Fruit fly (Drosophila melanogaster) whole organism, embryonic: ENCODE results near the gene CG14277.
A peak's percentile ranks its signal among the peaks of the same experiment; 100 is the strongest.

Source experiments
- Antp ChIP-seq: fragments of 200-800 bp; sonication (Bioruptor generic); optimal IDR thresholded peaks from 3 replicates; lab custom pipeline; 2016; ENCODE audit warnings: missing biosample characterization, missing genetic modification characterization
- B-H2 ChIP-seq: fragments of 200-800 bp; sonication (Bioruptor generic); optimal IDR thresholded peaks from 2 replicates; lab custom pipeline; 2018; ENCODE audit warnings: missing biosample characterization, mild to moderate bottlenecking, missing genetic modification characterization
- Bgb ChIP-seq: fragments of 200-800 bp; sonication (Bioruptor generic); IDR thresholded peaks from 2 replicates; pipeline ENCODE4 v1.3.6; 2022; ENCODE audit warnings: missing biosample characterization, missing genetic modification characterization; ENCODE audit not compliant: partially characterized antibody
- BtbVII ChIP-seq: fragments of 200-800 bp; sonication (Bioruptor generic); optimal IDR thresholded peaks from 3 replicates; lab custom pipeline; 2017; ENCODE audit warnings: missing biosample characterization, mild to moderate bottlenecking, missing genetic modification characterization
- CG10462 ChIP-seq: fragments of 200-800 bp; sonication (Bioruptor generic); optimal IDR thresholded peaks from 2 replicates; lab custom pipeline; 2016; ENCODE audit warnings: missing biosample characterization, missing genetic modification characterization
- CG11560 ChIP-seq: fragments of 200-800 bp; sonication (Bioruptor generic); IDR thresholded peaks from 3 replicates; pipeline ENCODE4 v1.3.6; 2022; ENCODE audit warnings: missing biosample characterization, missing genetic modification characterization
- CG16815 ChIP-seq: fragments of 200-800 bp; sonication (Bioruptor generic); optimal IDR thresholded peaks from 3 replicates; lab custom pipeline; 2017; ENCODE audit warnings: missing biosample characterization, mild to moderate bottlenecking, missing genetic modification characterization
- CG31388 ChIP-seq: fragments of 200-800 bp; sonication (Bioruptor generic); optimal IDR thresholded peaks from 2 replicates; lab custom pipeline; 2016; ENCODE audit warnings: missing biosample characterization, missing genetic modification characterization
- CG3838 ChIP-seq: fragments of 200-800 bp; sonication (Bioruptor generic); optimal IDR thresholded peaks from 3 replicates; lab custom pipeline; 2016; ENCODE audit warnings: missing biosample characterization, missing genetic modification characterization
- CG4360 ChIP-seq: fragments of 200-800 bp; sonication (Bioruptor generic); IDR thresholded peaks from 2 replicates; pipeline ENCODE4 v1.3.6; 2022; ENCODE audit warnings: missing biosample characterization, missing genetic modification characterization
- CG7839 ChIP-seq: fragments of 200-800 bp; sonication (Bioruptor generic); optimal IDR thresholded peaks from 3 replicates; lab custom pipeline; 2018; ENCODE audit warnings: missing biosample characterization, mild to moderate bottlenecking, missing genetic modification characterization, moderate library complexity
- CG8765 ChIP-seq: fragments of 200-800 bp; sonication (Bioruptor generic); IDR thresholded peaks from 2 replicates; pipeline ENCODE4 v1.3.6; 2022; ENCODE audit warnings: missing biosample characterization, missing genetic modification characterization
- CG9817 ChIP-seq: fragments of 200-800 bp; sonication (Bioruptor generic); optimal IDR thresholded peaks from 2 replicates; lab custom pipeline; 2018; ENCODE audit warnings: missing biosample characterization, mild to moderate bottlenecking, missing genetic modification characterization, moderate library complexity
- CHES-1-like ChIP-seq: fragments of 200-800 bp; sonication (Bioruptor generic); optimal IDR thresholded peaks from 2 replicates; lab custom pipeline; 2016; ENCODE audit warnings: missing biosample characterization, missing genetic modification characterization
- Dek ChIP-seq: fragments of 200-800 bp; sonication (Bioruptor generic); optimal IDR thresholded peaks from 3 replicates; lab custom pipeline; 2019; ENCODE audit warnings: missing biosample characterization, mild to moderate bottlenecking, missing genetic modification characterization, moderate library complexity
- Dip3 ChIP-seq: fragments of 200-800 bp; sonication (Bioruptor generic); optimal IDR thresholded peaks from 3 replicates; lab custom pipeline; 2016; ENCODE audit warnings: missing biosample characterization, missing genetic modification characterization
- Dref ChIP-seq: fragments of 200-800 bp; sonication (Bioruptor generic); IDR thresholded peaks from 2 replicates; pipeline ENCODE4 v1.3.6; 2022; ENCODE audit warnings: missing biosample characterization, missing genetic modification characterization
- Drgx ChIP-seq: fragments of 200-800 bp; sonication (Bioruptor generic); IDR thresholded peaks from 2 replicates; pipeline ENCODE4 v1.3.6; 2022; ENCODE audit warnings: missing biosample characterization, missing genetic modification characterization
- HHEX ChIP-seq: fragments of 200-800 bp; sonication (Bioruptor generic); optimal IDR thresholded peaks from 3 replicates; lab custom pipeline; 2017; ENCODE audit warnings: missing biosample characterization, mild to moderate bottlenecking, missing genetic modification characterization, missing genetic modification reagents
- Kr ChIP-seq: fragments of 200-800 bp; sonication (Bioruptor generic); optimal IDR thresholded peaks from 2 replicates; lab custom pipeline; 2017; ENCODE audit warnings: missing biosample characterization, mild to moderate bottlenecking, missing genetic modification characterization
- MTF-1 ChIP-seq: fragments of 200-800 bp; sonication (Bioruptor generic); optimal IDR thresholded peaks from 2 replicates; lab custom pipeline; 2018; ENCODE audit warnings: missing biosample characterization, mild to moderate bottlenecking, missing genetic modification characterization, borderline replicate concordance
- NfI ChIP-seq: fragments of 200-800 bp; sonication (Bioruptor generic); optimal IDR thresholded peaks from 3 replicates; lab custom pipeline; 2018; ENCODE audit warnings: missing biosample characterization, mild to moderate bottlenecking, missing genetic modification characterization, moderate library complexity
- Poxn ChIP-seq: fragments of 200-800 bp; sonication (Bioruptor generic); IDR thresholded peaks from 2 replicates; pipeline ENCODE4 v1.3.6; 2022; ENCODE audit warnings: missing biosample characterization, missing genetic modification characterization
- Sry-β ChIP-seq: fragments of 200-800 bp; sonication (Bioruptor generic); optimal IDR thresholded peaks from 2 replicates; lab custom pipeline; 2018; ENCODE audit warnings: missing biosample characterization, mild to moderate bottlenecking, missing genetic modification characterization, moderate library complexity
- Ssrp ChIP-seq: fragments of 200-800 bp; sonication (Bioruptor generic); optimal IDR thresholded peaks from 2 replicates; lab custom pipeline; 2018; ENCODE audit warnings: missing biosample characterization, mild to moderate bottlenecking, missing genetic modification characterization, moderate library complexity
- br ChIP-seq: fragments of >200 bp; optimal IDR thresholded peaks from 2 replicates; lab custom pipeline; 2017
- cg ChIP-seq: fragments of 200-800 bp; sonication (Bioruptor generic); optimal IDR thresholded peaks from 3 replicates; lab custom pipeline; 2019; ENCODE audit warnings: missing biosample characterization, mild to moderate bottlenecking, missing genetic modification characterization, moderate library complexity
- chn ChIP-seq: fragments of 200-800 bp; sonication (Bioruptor generic); optimal IDR thresholded peaks from 2 replicates; lab custom pipeline; 2016; ENCODE audit warnings: missing biosample characterization, missing genetic modification characterization
- eyg ChIP-seq: fragments of 200-800 bp; sonication (Bioruptor generic); optimal IDR thresholded peaks from 3 replicates; lab custom pipeline; 2016; ENCODE audit warnings: missing biosample characterization, missing genetic modification characterization
- grau ChIP-seq: fragments of 200-800 bp; optimal IDR thresholded peaks from 3 replicates; lab custom pipeline; 2019; ENCODE audit warnings: missing biosample characterization, mild to moderate bottlenecking, missing genetic modification characterization, moderate library complexity
- gt ChIP-seq: fragments of 200-800 bp; sonication (Bioruptor generic); IDR thresholded peaks from 2 replicates; pipeline ENCODE4 v1.3.6; 2022; ENCODE audit warnings: missing biosample characterization, missing genetic modification characterization
- jing ChIP-seq: fragments of 200-800 bp; sonication (Bioruptor generic); optimal IDR thresholded peaks from 2 replicates; lab custom pipeline; 2018; ENCODE audit warnings: missing biosample characterization, mild to moderate bottlenecking, missing genetic modification characterization
- kah ChIP-seq: fragments of 200-800 bp; sonication (Bioruptor generic); optimal IDR thresholded peaks from 2 replicates; lab custom pipeline; 2018; ENCODE audit warnings: missing biosample characterization, mild to moderate bottlenecking, missing genetic modification characterization
- mam ChIP-seq: fragments of 200-800 bp; sonication (Bioruptor generic); optimal IDR thresholded peaks from 3 replicates; lab custom pipeline; 2016; ENCODE audit warnings: missing biosample characterization, missing genetic modification characterization
- ranshi ChIP-seq: fragments of 200-800 bp; sonication (Bioruptor generic); IDR thresholded peaks from 2 replicates; pipeline ENCODE4 v1.3.6; 2022; ENCODE audit warnings: missing biosample characterization, missing genetic modification characterization
- scrt ChIP-seq: fragments of 200-800 bp; sonication (Bioruptor generic); optimal IDR thresholded peaks from 2 replicates; lab custom pipeline; 2018; ENCODE audit warnings: missing biosample characterization, mild to moderate bottlenecking, missing genetic modification characterization, moderate library complexity
- sd ChIP-seq: fragments of 200-800 bp; sonication (Bioruptor generic); optimal IDR thresholded peaks from 3 replicates; lab custom pipeline; 2018; ENCODE audit warnings: missing biosample characterization, mild to moderate bottlenecking, missing genetic modification characterization, moderate library complexity
- sens-2 ChIP-seq: fragments of 200-800 bp; sonication (Bioruptor generic); IDR thresholded peaks from 2 replicates; pipeline ENCODE4 v1.3.6; 2022; ENCODE audit warnings: missing biosample characterization, missing genetic modification characterization
- seq ChIP-seq: fragments of 200-800 bp; sonication (Bioruptor generic); IDR thresholded peaks from 2 replicates; pipeline ENCODE4 v1.3.6; 2022; ENCODE audit warnings: missing biosample characterization, missing genetic modification characterization
- shn ChIP-seq: fragments of 200-800 bp; sonication (Bioruptor generic); optimal IDR thresholded peaks from 3 replicates; lab custom pipeline; 2016; ENCODE audit warnings: missing biosample characterization, missing genetic modification characterization
- ssp ChIP-seq: fragments of 200-800 bp; sonication (Bioruptor generic); IDR thresholded peaks from 2 replicates; pipeline ENCODE4 v1.3.6; 2022; ENCODE audit warnings: missing biosample characterization, missing genetic modification characterization
- stwl ChIP-seq: fragments of 200-800 bp; sonication (Bioruptor generic); optimal IDR thresholded peaks from 3 replicates; lab custom pipeline; 2018; ENCODE audit warnings: missing biosample characterization, mild to moderate bottlenecking, missing genetic modification characterization, moderate library complexity
- tin ChIP-seq: fragments of 200-800 bp; sonication (Bioruptor generic); optimal IDR thresholded peaks from 3 replicates; lab custom pipeline; 2016; ENCODE audit warnings: missing biosample characterization, missing genetic modification characterization
- toy ChIP-seq: fragments of 200-800 bp; sonication (Bioruptor generic); IDR thresholded peaks from 2 replicates; pipeline ENCODE4 v1.3.6; 2022; ENCODE audit warnings: missing biosample characterization, missing genetic modification characterization
- trem ChIP-seq: fragments of 200-800 bp; optimal IDR thresholded peaks from 3 replicates; lab custom pipeline; 2019; ENCODE audit warnings: missing biosample characterization, mild to moderate bottlenecking, missing genetic modification characterization, moderate library complexity
- unpg ChIP-seq: fragments of 200-800 bp; sonication (Bioruptor generic); optimal IDR thresholded peaks from 3 replicates; lab custom pipeline; 2018; ENCODE audit warnings: missing biosample characterization, mild to moderate bottlenecking, missing genetic modification characterization, moderate library complexity
- usp ChIP-seq: fragments of >200 bp; optimal IDR thresholded peaks from 2 replicates; lab custom pipeline; 2017; ENCODE audit warnings: missing biosample characterization, missing genetic modification characterization
- vvl ChIP-seq: fragments of 200-800 bp; sonication (Bioruptor generic); IDR thresholded peaks from 2 replicates; pipeline ENCODE4 v1.3.6; 2022; ENCODE audit warnings: missing biosample characterization, missing genetic modification characterization
- z ChIP-seq: fragments of 200-800 bp; sonication (Bioruptor generic); IDR thresholded peaks from 3 replicates; pipeline ENCODE4 v1.3.6; 2022; ENCODE audit warnings: missing biosample characterization, missing genetic modification characterization
- zen2 ChIP-seq: fragments of 200-800 bp; sonication (Bioruptor generic); IDR thresholded peaks from 3 replicates; pipeline ENCODE4 v1.3.6; 2022; ENCODE audit warnings: missing biosample characterization, missing genetic modification characterization; ENCODE audit not compliant: partially characterized antibody
- zfh1 ChIP-seq: fragments of 200-800 bp; sonication (Bioruptor generic); IDR thresholded peaks from 3 replicates; pipeline ENCODE4 v1.3.6; 2022; ENCODE audit warnings: missing biosample characterization, missing genetic modification characterization

Gene CG14277

DNA sequence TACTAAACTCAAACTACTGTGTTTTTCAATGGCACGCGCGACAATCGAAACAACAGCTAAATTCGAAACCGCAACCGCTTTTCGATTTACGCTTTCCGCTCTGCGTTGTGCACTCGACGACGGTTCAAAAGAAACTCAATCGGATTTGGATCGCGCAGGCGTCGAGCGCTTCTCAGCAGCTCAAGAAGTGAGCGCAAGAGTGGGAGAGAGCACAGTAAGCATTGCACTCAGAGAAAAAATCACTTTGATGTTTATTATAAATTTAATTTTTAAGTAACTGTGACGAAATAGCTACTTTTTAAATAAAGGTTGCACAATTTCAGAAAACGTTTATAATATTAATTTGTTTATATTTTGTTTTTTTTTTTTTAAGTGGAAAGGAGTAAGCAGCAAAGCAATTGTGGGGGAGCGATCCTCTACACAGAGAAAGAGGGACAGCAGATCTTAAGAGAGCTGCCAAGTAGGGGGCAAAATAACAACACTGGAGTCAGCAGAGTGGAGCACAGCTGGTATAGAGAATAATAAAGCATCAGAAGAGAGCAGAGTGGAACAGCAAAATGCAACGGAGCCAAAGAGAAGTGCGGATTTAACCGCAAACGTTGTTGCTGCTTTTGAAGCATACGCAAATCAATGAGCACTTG is 35.4 kb downstream of the CG14277 start (continued):
- TF ChIP-seq seq (GFP tag; lab: Robert Waterston, UW), result peak; percentile 98
- peak; percentile 65 for TF ChIP-seq shn
- TF ChIP-seq Antp, result peak; percentile 58
- peak; percentile 71 for TF ChIP-seq Dip3 (GFP tag; lab: Kevin White, UChicago)
- peak; percentile 75 for TF ChIP-seq Sry-β (GFP tag; lab: Kevin White, UChicago)
- peak; percentile 87 for TF ChIP-seq mam (GFP tag; lab: Kevin White, UChicago)
- TF ChIP-seq sd (tag; lab: Kevin White, UChicago), result peak; percentile 87
- peak; percentile 95 for TF ChIP-seq ssp (GFP tag; lab: Robert Waterston, UW)
- peak; percentile 94 for TF ChIP-seq NfI (GFP tag; lab: Kevin White, UChicago)
- TF ChIP-seq CG7839 (tag; lab: Kevin White, UChicago), result peak; percentile 98
- TF ChIP-seq Drgx (GFP tag; lab: Robert Waterston, UW), result peak; percentile 100
- TF ChIP-seq tin (GFP tag; lab: Kevin White, UChicago), result peak; percentile 99
- no peak for TF ChIP-seq Dref
- TF ChIP-seq CG16815, result peak; percentile 96
- no peak for TF ChIP-seq usp (GFP tag; lab: Kevin White, UChicago)
- no peak for TF ChIP-seq br (lab: Kevin White, UChicago)
- peak; percentile 78 for TF ChIP-seq B-H2 (GFP tag; lab: Kevin White, UChicago)
- peak; percentile 72 for TF ChIP-seq eyg
- TF ChIP-seq vvl (GFP tag; lab: Robert Waterston, UW), result peak; percentile 100
- TF ChIP-seq BtbVII (GFP tag; lab: Kevin White, UChicago), result peak; percentile 97
- TF ChIP-seq kah (GFP tag; lab: Kevin White, UChicago), result peak; percentile 95
- TF ChIP-seq sens-2, result peak; percentile 98
- TF ChIP-seq CG31388 (GFP tag; lab: Kevin White, UChicago), result peak; percentile 95
- no peak for TF ChIP-seq cg (GFP tag; lab: Kevin White, UChicago)
- TF ChIP-seq CG11560 (tag; lab: Robert Waterston, UW), result peak; percentile 89
- TF ChIP-seq Poxn (GFP tag; lab: Robert Waterston, UW), result 0 out of 2 replicates have a peak, but pooled peaks have one; percentile 29
- TF ChIP-seq unpg (GFP tag; lab: Kevin White, UChicago), result peak; percentile 99
- TF ChIP-seq HHEX, result peak; percentile 96
- TF ChIP-seq trem (tag; lab: Kevin White, UChicago), result peak; percentile 94
- peak; percentile 96 for TF ChIP-seq CG10462 (GFP tag; lab: Kevin White, UChicago)
- peak; percentile 92 for TF ChIP-seq CG4360 (GFP tag; lab: Robert Waterston, UW)
- peak; percentile 97 for TF ChIP-seq z (GFP tag; lab: Robert Waterston, UW)
- peak; percentile 96 for TF ChIP-seq CG8765 (GFP tag; lab: Robert Waterston, UW)
- TF ChIP-seq gt (GFP tag; lab: Robert Waterston, UW), result peak; percentile 97
- TF ChIP-seq stwl (tag; lab: Kevin White, UChicago), result peak; percentile 90
- peak; percentile 93 for TF ChIP-seq grau (tag; lab: Kevin White, UChicago)
- TF ChIP-seq zen2 (GFP tag; lab: Robert Waterston, UW), result no peak
- TF ChIP-seq ranshi (GFP tag; lab: Robert Waterston, UW), result peak; percentile 98
- peak; percentile 98 for TF ChIP-seq Ssrp (tag; lab: Kevin White, UChicago)
- peak; percentile 94 for TF ChIP-seq toy (GFP tag; lab: Robert Waterston, UW)
- peak; percentile 93 for TF ChIP-seq CG9817 (tag; lab: Kevin White, UChicago)
- TF ChIP-seq CG3838 (GFP tag; lab: Kevin White, UChicago), result peak; percentile 95
- peak; percentile 92 for TF ChIP-seq scrt (GFP tag; lab: Kevin White, UChicago)
- TF ChIP-seq jing (GFP tag; lab: Kevin White, UChicago), result peak; percentile 77
- TF ChIP-seq Kr (GFP tag; lab: Kevin White, UChicago), result peak; percentile 77
- peak; percentile 95 for TF ChIP-seq MTF-1 (GFP tag; lab: Kevin White, UChicago)
- no peak for TF ChIP-seq Bgb
- peak; percentile 96 for TF ChIP-seq Dek (tag; lab: Kevin White, UChicago)
- TF ChIP-seq CHES-1-like (GFP tag; lab: Kevin White, UChicago), result peak; percentile 82
- TF ChIP-seq zfh1 (GFP tag; lab: Robert Waterston, UW), result peak; percentile 99
- TF ChIP-seq chn (GFP tag; lab: Kevin White, UChicago), result peak; percentile 96
